Fruit fly (Drosophila melanogaster): ENCODE results near the gene CheA75a.

DNA sequence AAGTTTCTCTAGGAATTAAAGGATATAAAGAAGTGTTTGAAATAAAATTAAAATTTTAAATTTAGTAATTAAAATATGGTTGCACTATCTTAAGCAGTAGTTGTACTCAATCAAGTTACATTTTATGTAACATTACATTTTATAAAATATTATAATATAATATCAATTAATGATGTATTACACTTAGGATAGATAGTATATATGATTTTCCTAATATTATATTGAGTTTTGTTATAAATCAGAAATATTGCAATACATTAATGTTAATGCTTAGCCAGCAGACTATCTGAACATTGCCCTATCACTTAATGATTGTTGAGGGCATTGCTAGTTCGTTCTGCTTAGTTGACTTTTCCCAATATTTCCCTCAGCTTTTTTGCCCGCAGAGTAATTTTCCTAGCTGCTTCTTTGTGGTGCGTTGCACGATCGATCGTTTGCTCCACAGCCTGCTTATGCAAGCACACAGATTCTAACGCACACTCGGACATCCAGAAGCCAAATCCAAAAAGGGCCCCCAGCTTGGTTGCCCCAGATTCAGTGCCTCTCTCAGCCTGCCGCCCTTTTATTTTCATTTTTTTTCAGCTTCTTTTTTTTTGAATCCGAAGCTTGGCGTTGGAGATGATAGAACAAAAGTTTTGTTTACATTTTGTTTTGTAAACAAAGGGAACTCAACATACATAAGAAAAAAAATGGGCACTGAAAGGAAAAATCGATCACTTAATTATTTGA lies 25.0 kb upstream of the CheA75a start:
- TF ChIP-seq insv (optimal IDR thresholded peaks at IDR 0.05): no peak
- no peak for TF ChIP-seq Myc (optimal IDR thresholded peaks at IDR 0.05)
- no peak for TF ChIP-seq psq (optimal IDR thresholded peaks at IDR 0.05)

Measured in Kc167 (cell line).